Worm (Caenorhabditis elegans) whole organism, early embryonic: ENCODE measurements around the gene fbxc-49.

Experiments used
- aly-1 ChIP-seq: sonication (generic microtip); optimal IDR thresholded peaks from 2 replicates; lab custom pipeline; 2016; ENCODE audit warnings: missing genetic modification characterization, missing compliant biosample characterization
- ama-1 ChIP-seq: fragments of 150-350 bp; optimal IDR thresholded peaks from 2 replicates; lab custom pipeline; 2014
- flt-1 ChIP-seq: fragments of 200-800 bp; sonication (Bioruptor generic); IDR thresholded peaks from 2 replicates; pipeline ENCODE4 v1.3.6; 2022; ENCODE audit warnings: missing genetic modification characterization, missing compliant biosample characterization
- hmbx-1 ChIP-seq: sonication (generic microtip); optimal IDR thresholded peaks from 2 replicates; lab custom pipeline; 2016; ENCODE audit warnings: mild to moderate bottlenecking, missing genetic modification characterization, missing compliant biosample characterization
- pes-1 ChIP-seq: fragments of 200-800 bp; sonication (Bioruptor generic); IDR thresholded peaks from 2 replicates; pipeline ENCODE4 v1.3.6; 2022; ENCODE audit warnings: missing genetic modification reagents, missing genetic modification characterization, missing compliant biosample characterization

DNA sequence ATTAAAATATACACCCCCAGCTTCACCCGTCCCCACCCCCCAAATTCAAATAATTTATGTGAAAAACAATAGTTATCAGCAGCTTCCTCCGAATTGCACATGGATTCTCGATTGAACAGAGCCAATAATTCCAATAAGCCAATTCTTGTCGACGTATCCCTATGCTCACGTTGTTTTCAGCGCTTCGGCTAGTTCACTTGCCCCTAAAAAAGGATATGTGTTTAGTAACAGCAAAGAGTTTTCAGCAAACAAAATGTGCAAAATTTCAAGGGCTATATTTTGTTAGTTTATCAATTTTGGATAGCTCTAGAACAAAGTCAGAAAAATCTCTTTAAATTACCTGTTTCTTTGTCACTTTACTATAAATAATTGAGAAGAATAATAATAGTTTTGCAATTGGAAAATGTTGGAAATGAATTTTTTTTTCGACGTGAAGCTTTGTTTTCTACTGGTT lies at the start of gene fbxc-49, which contains the start of gene T16A1.5:
- TF ChIP-seq flt-1, result no peak
- TF ChIP-seq hmbx-1, result no peak
- TF ChIP-seq pes-1 (GFP tag; lab: Robert Waterston, UW), result no peak
- TF ChIP-seq ama-1, result no peak
- no peak for TF ChIP-seq aly-1 (tag; lab: Kevin White, UChicago)
